Comparison of ENCODE assay signal across 3 worm cellular contexts in the genomic region with DNA sequence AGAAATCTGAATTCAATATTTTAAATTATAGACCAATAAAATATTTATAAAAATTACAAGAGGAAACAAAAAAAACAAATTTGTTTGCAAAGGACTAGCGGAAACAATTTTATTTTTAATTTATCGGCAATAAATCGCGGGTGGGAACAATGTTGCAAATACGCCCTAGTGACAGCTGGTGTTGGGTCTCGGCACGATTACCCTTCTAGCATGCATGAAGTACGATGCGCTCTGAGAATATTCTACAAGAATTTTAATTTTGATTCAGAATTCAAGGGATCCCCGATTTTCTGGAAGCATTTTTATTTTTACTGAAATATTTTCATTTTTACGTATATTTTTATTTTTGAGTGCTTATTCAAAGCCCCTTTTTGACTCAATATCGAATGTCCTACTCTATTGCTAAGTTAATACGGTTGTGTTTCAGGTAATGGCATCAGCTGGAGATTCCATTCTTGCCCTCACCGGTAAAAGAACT.
TF ChIP-seq lines count a peak whose summit lies in the region.

A gene (minus strand): TSS at position 8 of the 478 bp plus-strand sequence.
A gene (plus strand): TSS at position 428 of the 478 bp plus-strand sequence.

TF ChIP-seq in whole organism, L2 larva, 48 proteins besides CTCF, POLR2A, EP300 and RAD21 (continued from another document):
- TF ChIP-seq zag-1 (tag; optimal IDR thresholded peaks at IDR 0.05; lab: Kevin White, UChicago) = peak; percentile 94
- peak; percentile 89 for TF ChIP-seq unc-62 (GFP tag; optimal IDR thresholded peaks at IDR 0.05; lab: Kevin White, UChicago)
- peak; percentile 90 for TF ChIP-seq snpc-4 (tag; optimal IDR thresholded peaks at IDR 0.05; lab: Kevin White, UChicago)
- TF ChIP-seq ztf-1 (GFP tag; conservative IDR thresholded peaks at IDR 0.05; lab: Robert Waterston, UW) = no peak
- TF ChIP-seq ztf-4 (tag; optimal IDR thresholded peaks at IDR 0.05; lab: Kevin White, UChicago) = peak; percentile 98
- TF ChIP-seq ceh-82 (tag; optimal IDR thresholded peaks at IDR 0.05; lab: Kevin White, UChicago) = peak; percentile 91
- TF ChIP-seq ceh-16 (tag; optimal IDR thresholded peaks at IDR 0.05; lab: Kevin White, UChicago) = peak; percentile 92
- peak; percentile 83 for TF ChIP-seq R02D3.7 (tag; optimal IDR thresholded peaks at IDR 0.05; lab: Kevin White, UChicago)
- peak; percentile 84 for TF ChIP-seq nhr-237 (tag; optimal IDR thresholded peaks at IDR 0.05; lab: Kevin White, UChicago)
- peak; percentile 98 for TF ChIP-seq lin-11 (tag; optimal IDR thresholded peaks at IDR 0.05; lab: Kevin White, UChicago)
- TF ChIP-seq nhr-23 (tag; optimal IDR thresholded peaks at IDR 0.05; lab: Kevin White, UChicago) = no peak
- TF ChIP-seq sem-4 (tag; optimal IDR thresholded peaks at IDR 0.05; lab: Kevin White, UChicago) = peak; percentile 99
- TF ChIP-seq crh-2 (tag; optimal IDR thresholded peaks at IDR 0.05; lab: Kevin White, UChicago) = peak; percentile 99
- TF ChIP-seq mdl-1 (tag; optimal IDR thresholded peaks at IDR 0.05; lab: Kevin White, UChicago) = peak in 1 of 2 experiments; percentile 78
- peak; percentile 98 for TF ChIP-seq gmeb-1 (tag; optimal IDR thresholded peaks at IDR 0.05; lab: Kevin White, UChicago)
- TF ChIP-seq nhr-12 (tag; optimal IDR thresholded peaks at IDR 0.05; lab: Kevin White, UChicago) = peak; percentile 42
- TF ChIP-seq blmp-1 (tag; optimal IDR thresholded peaks at IDR 0.05; lab: Kevin White, UChicago; ENCODE audit: insufficient read depth) = peak; percentile 75
- peak; percentile 90 for TF ChIP-seq ZK546.5 (tag; optimal IDR thresholded peaks at IDR 0.05; lab: Kevin White, UChicago)
- TF ChIP-seq nhr-6 (tag; optimal IDR thresholded peaks at IDR 0.05; lab: Kevin White, UChicago) = peak; percentile 97
- no peak for TF ChIP-seq peb-1 (tag; optimal IDR thresholded peaks at IDR 0.05; lab: Kevin White, UChicago)
- peak; percentile 98 for TF ChIP-seq sma-3 (GFP tag; optimal IDR thresholded peaks at IDR 0.05; lab: Kevin White, UChicago)
- TF ChIP-seq lsy-2 (tag; optimal IDR thresholded peaks at IDR 0.05; lab: Kevin White, UChicago) = peak; percentile 99 to 100
- TF ChIP-seq ama-1 (optimal IDR thresholded peaks at IDR 0.05; lab: Kevin White, UChicago) = peak; percentile 41
- TF ChIP-seq nhr-11 (tag; optimal IDR thresholded peaks at IDR 0.05; lab: Kevin White, UChicago) = peak; percentile 48
- peak; percentile 94 for TF ChIP-seq nhr-129 (tag; optimal IDR thresholded peaks at IDR 0.05; lab: Kevin White, UChicago)
- TF ChIP-seq unc-55 (GFP tag; optimal IDR thresholded peaks at IDR 0.05; lab: Kevin White, UChicago) = peak; percentile 100
- peak; percentile 41 for TF ChIP-seq dmd-4 (tag; optimal IDR thresholded peaks at IDR 0.05; lab: Kevin White, UChicago)

TF ChIP-seq in whole organism, L4 larva, 104 proteins besides CTCF, POLR2A, EP300 and RAD21 (continued from another document and continues in another):
- TF ChIP-seq mep-1 (tag; optimal IDR thresholded peaks at IDR 0.05; lab: Kevin White, UChicago) (peak; percentile 99), zfp-2 (tag; optimal IDR thresholded peaks at IDR 0.05; lab: Kevin White, UChicago) (peak; percentile 78), pqm-1 (tag; optimal IDR thresholded peaks at IDR 0.05; lab: Kevin White, UChicago) (peak; percentile 62), ceh-32 (tag; optimal IDR thresholded peaks at IDR 0.05; lab: Kevin White, UChicago; ENCODE audit: poor library complexity) (peak; percentile 53), daf-19 (GFP tag; conservative IDR thresholded peaks at IDR 0.05; lab: Robert Waterston, UW) (no peak), nhr-42 (GFP tag; IDR thresholded peaks at IDR 0.05; lab: Robert Waterston, UW) (peak; percentile 78; the same call in 1 of the 2 replicates), fkh-10 (GFP tag; optimal IDR thresholded peaks at IDR 0.05; lab: Kevin White, UChicago) (peak; percentile 97), F26F4.8 (GFP tag; conservative IDR thresholded peaks at IDR 0.05; lab: Robert Waterston, UW) (no peak), attf-4 (tag; optimal IDR thresholded peaks at IDR 0.05; lab: Kevin White, UChicago) (no peak), sdz-12 (GFP tag; optimal IDR thresholded peaks at IDR 0.05; lab: Kevin White, UChicago) (no peak), aly-2 (tag; optimal IDR thresholded peaks at IDR 0.05; lab: Kevin White, UChicago) (no peak), dpl-1 (GFP tag; optimal IDR thresholded peaks at IDR 0.05; lab: Kevin White, UChicago) (peak; percentile 91), madf-5 (GFP tag; IDR thresholded peaks at IDR 0.05; lab: Robert Waterston, UW) (no peak), vab-7 (GFP tag; IDR thresholded peaks at IDR 0.05; lab: Robert Waterston, UW) (0 out of 2 replicates have a peak, but pooled peaks have one; percentile 29), dve-1 (tag; optimal IDR thresholded peaks at IDR 0.05; lab: Kevin White, UChicago; ENCODE audit: insufficient read depth) (peak; percentile 98), T20F7.1 (GFP tag; optimal IDR thresholded peaks at IDR 0.05; lab: Kevin White, UChicago) (peak; percentile 93), ceh-62 (tag; optimal IDR thresholded peaks at IDR 0.05; lab: Kevin White, UChicago) (no peak), nhr-25 (tag; optimal IDR thresholded peaks at IDR 0.05; lab: Kevin White, UChicago; ENCODE audit: borderline replicate concordance, insufficient read depth) (peak; percentile 93), dmd-9 (GFP tag; IDR thresholded peaks at IDR 0.05; lab: Robert Waterston, UW) (no peak), F10B5.3 (tag; optimal IDR thresholded peaks at IDR 0.05; lab: Kevin White, UChicago) (peak; percentile 85), F49E8.2 (tag; optimal IDR thresholded peaks at IDR 0.05; lab: Kevin White, UChicago; ENCODE audit: borderline replicate concordance) (no peak), ZK337.2 (GFP tag; IDR thresholded peaks at IDR 0.05; lab: Robert Waterston, UW) (no peak), ceh-28 (tag; optimal IDR thresholded peaks at IDR 0.05; lab: Kevin White, UChicago) (peak; percentile 25), F44E2.7 (GFP tag; IDR thresholded peaks at IDR 0.05; lab: Robert Waterston, UW) (no peak), Y48G9A.11 (GFP tag; IDR thresholded peaks at IDR 0.05; lab: Robert Waterston, UW) (peak; percentile 58), hlh-11 (tag; optimal IDR thresholded peaks at IDR 0.05; lab: Kevin White, UChicago) (peak; percentile 94), ces-1 (GFP tag; optimal IDR thresholded peaks at IDR 0.05; lab: Kevin White, UChicago) (peak; percentile 72), nhr-102 (tag; optimal IDR thresholded peaks at IDR 0.05; lab: Kevin White, UChicago) (peak; percentile 96), madf-9 (GFP tag; conservative IDR thresholded peaks at IDR 0.05; lab: Robert Waterston, UW) (no peak), spr-1 (tag; optimal IDR thresholded peaks at IDR 0.05; lab: Kevin White, UChicago) (peak; percentile 91), hmg-1.1 (GFP tag; IDR thresholded peaks at IDR 0.05; lab: Robert Waterston, UW) (peak; percentile 98), nhr-48 (tag; optimal IDR thresholded peaks at IDR 0.05; lab: Kevin White, UChicago) (peak; percentile 87), fos-1 (tag; optimal IDR thresholded peaks at IDR 0.05; lab: Kevin White, UChicago) (peak; percentile 9), egl-43 (GFP tag; IDR thresholded peaks at IDR 0.05; lab: Robert Waterston, UW) (peak; percentile 66), daf-12 (tag; optimal IDR thresholded peaks at IDR 0.05; lab: Kevin White, UChicago) (no peak), zip-2 (tag; optimal IDR thresholded peaks at IDR 0.05; lab: Kevin White, UChicago) (peak; percentile 81), mxl-2 (GFP tag; conservative IDR thresholded peaks at IDR 0.05; lab: Robert Waterston, UW) (peak; percentile 57; the same call in 1 of the 2 replicates), nhr-11 (tag; optimal IDR thresholded peaks at IDR 0.05; lab: Kevin White, UChicago) (peak; percentile 95), nhr-28 (tag; optimal IDR thresholded peaks at IDR 0.05; lab: Kevin White, UChicago) (peak; percentile 91), D1046.2 (GFP tag; IDR thresholded peaks at IDR 0.05; lab: Robert Waterston, UW) (no peak), dmd-6 (GFP tag; IDR thresholded peaks at IDR 0.05; lab: Robert Waterston, UW) (peak; percentile 89), daf-16 (GFP tag; optimal IDR thresholded peaks at IDR 0.05; lab: Kevin White, UChicago) (peak; percentile 61 to 87), daf-16 (tag; optimal IDR thresholded peaks at IDR 0.05; lab: Kevin White, UChicago) (peak; percentile 84), Y105C5A.15 (GFP tag; IDR thresholded peaks at IDR 0.05; lab: Robert Waterston, UW) (no peak), aha-1 (tag; lab: Kevin White, UChicago) (peak; percentile 85), egl-27 (tag; optimal IDR thresholded peaks at IDR 0.05; lab: Kevin White, UChicago) (no peak), nhr-77 (tag; optimal IDR thresholded peaks at IDR 0.05; lab: Kevin White, UChicago) (peak; percentile 98), lin-15B (tag; optimal IDR thresholded peaks at IDR 0.05; lab: Kevin White, UChicago) (peak; percentile 90), R02D3.7 (tag; optimal IDR thresholded peaks at IDR 0.05; lab: Kevin White, UChicago) (no peak), unc-130 (GFP tag; optimal IDR thresholded peaks at IDR 0.05; lab: Kevin White, UChicago) (peak; percentile 65)

TF ChIP-seq in whole organism, late embryonic, 69 proteins besides CTCF, POLR2A, EP300 and RAD21 (continued from another document):
- peak; percentile 69 for TF ChIP-seq ceh-34 (tag; optimal IDR thresholded peaks at IDR 0.05; lab: Kevin White, UChicago)
- TF ChIP-seq ceh-18 (tag; optimal IDR thresholded peaks at IDR 0.05; lab: Kevin White, UChicago) = peak; percentile 92
- no peak for TF ChIP-seq che-1 (tag; optimal IDR thresholded peaks at IDR 0.05; lab: Kevin White, UChicago)
- no peak for TF ChIP-seq ceh-9 (tag; optimal IDR thresholded peaks at IDR 0.05; lab: Kevin White, UChicago)
- peak; percentile 66 for TF ChIP-seq unc-86 (tag; optimal IDR thresholded peaks at IDR 0.05; lab: Kevin White, UChicago)
- peak; percentile 69 for TF ChIP-seq rnt-1 (tag; optimal IDR thresholded peaks at IDR 0.05; lab: Kevin White, UChicago)
- no peak for TF ChIP-seq elt-4 (tag; optimal IDR thresholded peaks at IDR 0.05; lab: Kevin White, UChicago)
- TF ChIP-seq unc-55 (GFP tag; optimal IDR thresholded peaks at IDR 0.05; lab: Kevin White, UChicago) = peak; percentile 86
- TF ChIP-seq mec-3 (tag; optimal IDR thresholded peaks at IDR 0.05; lab: Kevin White, UChicago; ENCODE audit: borderline replicate concordance) = no peak
- no peak for TF ChIP-seq ceh-6 (GFP tag; optimal IDR thresholded peaks at IDR 0.05; lab: Kevin White, UChicago)
- peak; percentile 0 for TF ChIP-seq K09A11.1 (tag; optimal IDR thresholded peaks at IDR 0.05; lab: Kevin White, UChicago; ENCODE audit: insufficient read depth)
- peak; percentile 59 for TF ChIP-seq elt-2 (tag; optimal IDR thresholded peaks at IDR 0.05; lab: Kevin White, UChicago)
- no peak for TF ChIP-seq pag-3 (tag; optimal IDR thresholded peaks at IDR 0.05; lab: Kevin White, UChicago; ENCODE audit: borderline replicate concordance)
- TF ChIP-seq nfya-1 (tag; optimal IDR thresholded peaks at IDR 0.05; lab: Kevin White, UChicago) = peak; percentile 94
- TF ChIP-seq ztf-16 (tag; optimal IDR thresholded peaks at IDR 0.05; lab: Kevin White, UChicago) = no peak
- TF ChIP-seq ceh-30 (tag; optimal IDR thresholded peaks at IDR 0.05; lab: Kevin White, UChicago) = no peak
- TF ChIP-seq syd-9 (tag; optimal IDR thresholded peaks at IDR 0.05; lab: Kevin White, UChicago) = no peak
- TF ChIP-seq npax-4 (tag; optimal IDR thresholded peaks at IDR 0.05; lab: Kevin White, UChicago) = no peak
- peak; percentile 60 for TF ChIP-seq hlh-8 (tag; optimal IDR thresholded peaks at IDR 0.05; lab: Kevin White, UChicago)
- no peak for TF ChIP-seq pha-4 (tag; optimal IDR thresholded peaks at IDR 0.05; lab: Kevin White, UChicago)
- no peak for TF ChIP-seq hlh-6 (tag; optimal IDR thresholded peaks at IDR 0.05; lab: Kevin White, UChicago)
- peak; percentile 31 for TF ChIP-seq fax-1 (tag; optimal IDR thresholded peaks at IDR 0.05; lab: Kevin White, UChicago)
- TF ChIP-seq zip-5 (tag; optimal IDR thresholded peaks at IDR 0.05; lab: Kevin White, UChicago) = no peak
- no peak for TF ChIP-seq ceh-45 (GFP tag; IDR thresholded peaks at IDR 0.05; lab: Robert Waterston, UW)
- TF ChIP-seq Y22D7AL.16 (tag; optimal IDR thresholded peaks at IDR 0.05; lab: Kevin White, UChicago) = peak; percentile 28
- TF ChIP-seq hlh-30 (tag; optimal IDR thresholded peaks at IDR 0.05; lab: Kevin White, UChicago; ENCODE audit: insufficient read depth) = peak; percentile 2
- TF ChIP-seq nhr-11 (tag; optimal IDR thresholded peaks at IDR 0.05; lab: Kevin White, UChicago) = no peak
- TF ChIP-seq ceh-31 (tag; optimal IDR thresholded peaks at IDR 0.05; lab: Kevin White, UChicago) = peak; percentile 68
- TF ChIP-seq F13H6.1 (tag; optimal IDR thresholded peaks at IDR 0.05; lab: Kevin White, UChicago) = peak; percentile 5
- no peak for TF ChIP-seq fkh-6 (tag; optimal IDR thresholded peaks at IDR 0.05; lab: Kevin White, UChicago)
- TF ChIP-seq C38D4.7 (GFP tag; optimal IDR thresholded peaks at IDR 0.05; lab: Kevin White, UChicago) = no peak
- no peak for TF ChIP-seq gmeb-2 (tag; optimal IDR thresholded peaks at IDR 0.05; lab: Kevin White, UChicago)
- TF ChIP-seq dve-1 (tag; optimal IDR thresholded peaks at IDR 0.05; lab: Kevin White, UChicago) = peak; percentile 33
- TF ChIP-seq tbx-2 (tag; optimal IDR thresholded peaks at IDR 0.05; lab: Kevin White, UChicago) = peak; percentile 69
- TF ChIP-seq pat-9 (tag; optimal IDR thresholded peaks at IDR 0.05; lab: Kevin White, UChicago) = no peak
- peak; percentile 70 for TF ChIP-seq ref-2 (tag; optimal IDR thresholded peaks at IDR 0.05; lab: Kevin White, UChicago)
- no peak for TF ChIP-seq odd-2 (tag; optimal IDR thresholded peaks at IDR 0.05; lab: Kevin White, UChicago)
- no peak for TF ChIP-seq hlh-13 (GFP tag; optimal IDR thresholded peaks at IDR 0.05; lab: Kevin White, UChicago)
- peak; percentile 84 for TF ChIP-seq unc-42 (tag; optimal IDR thresholded peaks at IDR 0.05; lab: Kevin White, UChicago)
- no peak for TF ChIP-seq pha-2 (tag; optimal IDR thresholded peaks at IDR 0.05; lab: Kevin White, UChicago)
- no peak for TF ChIP-seq hlh-15 (tag; optimal IDR thresholded peaks at IDR 0.05; lab: Kevin White, UChicago)
- TF ChIP-seq dmd-4 (tag; optimal IDR thresholded peaks at IDR 0.05; lab: Kevin White, UChicago; ENCODE audit: borderline replicate concordance) = no peak
- TF ChIP-seq ahr-1 (tag; optimal IDR thresholded peaks at IDR 0.05; lab: Kevin White, UChicago) = no peak
- TF ChIP-seq madf-2 (tag; optimal IDR thresholded peaks at IDR 0.05; lab: Kevin White, UChicago) = no peak
- TF ChIP-seq tbx-7 (tag; optimal IDR thresholded peaks at IDR 0.05; lab: Kevin White, UChicago) = no peak
TF ChIP-seq in whole organism, late embryonic: peak in this region for 23.
